Fruit fly (Drosophila melanogaster): Measurements from ENCODE around the gene Grl36b.

The Grl36b gene

dm6 chr2L:18145253-18145652, 19.7 kb upstream of the Grl36b start (continued):
- peak; percentile 57 for TF ChIP-seq CG11723 (GFP tag; optimal IDR thresholded peaks at IDR 0.05)
- TF ChIP-seq ci (GFP tag; IDR thresholded peaks at IDR 0.05) = peak; percentile 92
- TF ChIP-seq sim (GFP tag; IDR thresholded peaks at IDR 0.05) = peak; percentile 88
- peak; percentile 89 for TF ChIP-seq CG6689 (GFP tag; IDR thresholded peaks at IDR 0.05)
- TF ChIP-seq CG1832 (GFP tag; optimal IDR thresholded peaks at IDR 0.05) = no peak
- TF ChIP-seq D19A (tag; optimal IDR thresholded peaks at IDR 0.05) = peak; percentile 85
- peak; percentile 84 for TF ChIP-seq twi (tag; optimal IDR thresholded peaks at IDR 0.05)
- TF ChIP-seq ab (GFP tag; optimal IDR thresholded peaks at IDR 0.05) = peak; percentile 69
- peak; percentile 92 for TF ChIP-seq CG8290 (GFP tag; optimal IDR thresholded peaks at IDR 0.05)
- peak; percentile 42 to 67 for TF ChIP-seq CG8290 (tag; optimal IDR thresholded peaks at IDR 0.05)
- TF ChIP-seq CG17829 (tag; optimal IDR thresholded peaks at IDR 0.05) = peak; percentile 94
- no peak for TF ChIP-seq yki (optimal IDR thresholded peaks at IDR 0.05)
- peak; percentile 91 for TF ChIP-seq CG4424 (GFP tag; optimal IDR thresholded peaks at IDR 0.05)
- peak; percentile 89 for TF ChIP-seq CG7839 (tag; optimal IDR thresholded peaks at IDR 0.05)
- peak; percentile 44; the same call in 1 of the 2 replicates for TF ChIP-seq dimm (GFP tag; IDR thresholded peaks at IDR 0.05)
- TF ChIP-seq kah (GFP tag; optimal IDR thresholded peaks at IDR 0.05) = peak; percentile 43
- TF ChIP-seq gsb-n (tag; optimal IDR thresholded peaks at IDR 0.05) = peak; percentile 86
- peak; percentile 82 for TF ChIP-seq CG2202 (tag; optimal IDR thresholded peaks at IDR 0.05)
- peak; percentile 82 for TF ChIP-seq peb (GFP tag; IDR thresholded peaks at IDR 0.05)
- peak; percentile 79 for TF ChIP-seq CG2678 (tag; optimal IDR thresholded peaks at IDR 0.05)
- TF ChIP-seq CG2116 (GFP tag; optimal IDR thresholded peaks at IDR 0.05) = peak; percentile 60
- TF ChIP-seq stc (GFP tag; IDR thresholded peaks at IDR 0.05) = peak; percentile 45; the same call in 1 of the 2 replicates
- TF ChIP-seq Fer3 (tag; optimal IDR thresholded peaks at IDR 0.05) = peak; percentile 67
- TF ChIP-seq grau (tag; optimal IDR thresholded peaks at IDR 0.05) = peak; percentile 83
- peak; percentile 84 for TF ChIP-seq lab (GFP tag; optimal IDR thresholded peaks at IDR 0.05)
- TF ChIP-seq kni (GFP tag; optimal IDR thresholded peaks at IDR 0.05) = no peak
- no peak for TF ChIP-seq ham (GFP tag; IDR thresholded peaks at IDR 0.05)
- peak; percentile 84 for TF ChIP-seq sens-2 (GFP tag; IDR thresholded peaks at IDR 0.05)
- peak; percentile 63 for TF ChIP-seq CG1647 (GFP tag; optimal IDR thresholded peaks at IDR 0.05)
- TF ChIP-seq zf30C (GFP tag; optimal IDR thresholded peaks at IDR 0.05) = peak; percentile 98
- TF ChIP-seq Awh (GFP tag; IDR thresholded peaks at IDR 0.05) = peak; percentile 73
- peak; percentile 55 for TF ChIP-seq TFAM (GFP tag; optimal IDR thresholded peaks at IDR 0.05)
- peak; percentile 84 for TF ChIP-seq Spps (tag; optimal IDR thresholded peaks at IDR 0.05)
- TF ChIP-seq CG11247 (GFP tag; IDR thresholded peaks at IDR 0.05) = peak; percentile 73
- TF ChIP-seq vvl (GFP tag; IDR thresholded peaks at IDR 0.05) = peak; percentile 89
- TF ChIP-seq CG31388 (GFP tag; optimal IDR thresholded peaks at IDR 0.05) = peak; percentile 67
- peak; percentile 20 for TF ChIP-seq CG9797 (GFP tag; optimal IDR thresholded peaks at IDR 0.05)
- peak; percentile 69 for TF ChIP-seq CG17385 (GFP tag; optimal IDR thresholded peaks at IDR 0.05)
- peak; percentile 82 for TF ChIP-seq az2 (GFP tag; optimal IDR thresholded peaks at IDR 0.05)
- no peak for TF ChIP-seq BEAF-32 (GFP tag; optimal IDR thresholded peaks at IDR 0.05)
- TF ChIP-seq CG13287 (GFP tag; IDR thresholded peaks at IDR 0.05; ENCODE audit: partially characterized antibody) = no peak
- peak; percentile 76 for TF ChIP-seq seq (GFP tag; IDR thresholded peaks at IDR 0.05)
- TF ChIP-seq HmgD (GFP tag; optimal IDR thresholded peaks at IDR 0.05) = peak; percentile 32
- TF ChIP-seq ato (GFP tag; IDR thresholded peaks at IDR 0.05; ENCODE audit: partially characterized antibody) = no peak
- peak; percentile 76; the same call in 1 of the 3 replicates for TF ChIP-seq so (GFP tag; IDR thresholded peaks at IDR 0.05)
- peak; percentile 78 for TF ChIP-seq en (GFP tag; optimal IDR thresholded peaks at IDR 0.05)
- TF ChIP-seq CG31441 (GFP tag; IDR thresholded peaks at IDR 0.05) = peak; percentile 86
- TF ChIP-seq p53 (GFP tag; optimal IDR thresholded peaks at IDR 0.05) = no peak
- TF ChIP-seq CG34422 (GFP tag; IDR thresholded peaks at IDR 0.05) = peak; percentile 79; the same call in 2 of the 3 replicates
- peak; percentile 71 for TF ChIP-seq Bdp1 (GFP tag; optimal IDR thresholded peaks at IDR 0.05)
- peak; percentile 58 for TF ChIP-seq CG9215 (GFP tag; IDR thresholded peaks at IDR 0.05)
- TF ChIP-seq CG12155 (GFP tag; optimal IDR thresholded peaks at IDR 0.05) = peak; percentile 87
